Worm (Caenorhabditis elegans): ENCODE data around the gene srm-4.
A peak's percentile ranks its signal among the peaks of the same experiment; 100 is the strongest.

The srm-4 gene

ce11 chrV:14319101-14319781 is 14.0 kb upstream of the srm-4 start, which contains the start of gene F47B8.13:
TSS of gene F47B8.13 (minus strand) at chrV:14319731.
- TF ChIP-seq sem-4 (tag; optimal IDR thresholded peaks at IDR 0.05) (no peak), ceh-82 (tag; optimal IDR thresholded peaks at IDR 0.05) (no peak), skn-1 (tag; optimal IDR thresholded peaks at IDR 0.05) (no peak), egl-27 (tag; optimal IDR thresholded peaks at IDR 0.05) (no peak), lin-13 (GFP tag; optimal IDR thresholded peaks at IDR 0.05) (no peak), peb-1 (tag; optimal IDR thresholded peaks at IDR 0.05) (no peak), blmp-1 (tag; optimal IDR thresholded peaks at IDR 0.05; ENCODE audit: insufficient read depth) (no peak), mab-5 (tag; optimal IDR thresholded peaks at IDR 0.05) (no peak), snpc-4 (tag; optimal IDR thresholded peaks at IDR 0.05) (no peak), Y55F3AM.14 (GFP tag; optimal IDR thresholded peaks at IDR 0.05) (no peak), lsy-2 (tag; optimal IDR thresholded peaks at IDR 0.05) (no peak), nhr-23 (tag; optimal IDR thresholded peaks at IDR 0.05) (no peak), unc-55 (GFP tag; optimal IDR thresholded peaks at IDR 0.05) (no peak), nhr-21 (tag; optimal IDR thresholded peaks at IDR 0.05) (no peak), ztf-4 (tag; optimal IDR thresholded peaks at IDR 0.05) (no peak), mdl-1 (tag; optimal IDR thresholded peaks at IDR 0.05) (no peak), elt-3 (tag; optimal IDR thresholded peaks at IDR 0.05) (no peak), elt-1 (tag; optimal IDR thresholded peaks at IDR 0.05) (no peak)

- TF ChIP-seq aly-2 (tag; optimal IDR thresholded peaks at IDR 0.05) (no peak), lin-13 (GFP tag; optimal IDR thresholded peaks at IDR 0.05) (no peak), nhr-23 (tag; optimal IDR thresholded peaks at IDR 0.05) (no peak), sem-4 (tag; optimal IDR thresholded peaks at IDR 0.05) (no peak), sma-9 (GFP tag; optimal IDR thresholded peaks at IDR 0.05) (no peak), sma-9 (tag; optimal IDR thresholded peaks at IDR 0.05) (no peak), nhr-10 (tag; optimal IDR thresholded peaks at IDR 0.05) (no peak), zag-1 (tag; optimal IDR thresholded peaks at IDR 0.05) (no peak)
These were observed 13.0 kb upstream of the srm-4 start, which contains the start of gene F47B8.14 for ce11 chrV:14320246-14320645. TSS of gene F47B8.14 (plus strand) at chrV:14320546.

- TF ChIP-seq Y55F3AM.14 (GFP tag; optimal IDR thresholded peaks at IDR 0.05) (peak; percentile 11), crh-2 (tag; optimal IDR thresholded peaks at IDR 0.05) (no peak), lsy-2 (tag; optimal IDR thresholded peaks at IDR 0.05) (no peak)
These were observed 12.4 kb upstream of the srm-4 start for ce11 chrV:14320730-14321319.

ce11 chrV:14322743-14323142 is 10.5 kb upstream of the srm-4 start, which contains the start of gene F47B8.3:
TSS of gene F47B8.3 (minus strand) at chrV:14323003.
- TF ChIP-seq F13H6.1 (tag; optimal IDR thresholded peaks at IDR 0.05) (peak; percentile 15), unc-55 (GFP tag; optimal IDR thresholded peaks at IDR 0.05) (peak; percentile 62), nhr-21 (tag; optimal IDR thresholded peaks at IDR 0.05) (no peak), fos-1 (tag; optimal IDR thresholded peaks at IDR 0.05) (peak; percentile 1), lsy-2 (tag; optimal IDR thresholded peaks at IDR 0.05) (peak in 1 of 2 experiments; percentile 62), crh-2 (tag; optimal IDR thresholded peaks at IDR 0.05) (peak; percentile 56), sma-3 (GFP tag; optimal IDR thresholded peaks at IDR 0.05) (no peak), sem-4 (tag; optimal IDR thresholded peaks at IDR 0.05) (peak; percentile 25), ama-1 (optimal IDR thresholded peaks at IDR 0.05) (peak; percentile 59), alr-1 (tag; optimal IDR thresholded peaks at IDR 0.05) (no peak), C34F6.9 (tag; optimal IDR thresholded peaks at IDR 0.05) (peak; percentile 83), snpc-4 (tag; optimal IDR thresholded peaks at IDR 0.05) (peak; percentile 46), lin-13 (GFP tag; optimal IDR thresholded peaks at IDR 0.05) (peak; percentile 25), ztf-4 (tag; optimal IDR thresholded peaks at IDR 0.05) (no peak), nhr-129 (tag; optimal IDR thresholded peaks at IDR 0.05) (peak; percentile 65), nhr-25 (tag; optimal IDR thresholded peaks at IDR 0.05) (peak; percentile 1), mbf-1 (tag; optimal IDR thresholded peaks at IDR 0.05) (no peak), elt-1 (tag; optimal IDR thresholded peaks at IDR 0.05) (no peak), nhr-10 (tag; optimal IDR thresholded peaks at IDR 0.05) (no peak), ztf-1 (GFP tag; conservative IDR thresholded peaks at IDR 0.05) (no peak), ceh-16 (tag; optimal IDR thresholded peaks at IDR 0.05) (no peak), sma-9 (GFP tag; optimal IDR thresholded peaks at IDR 0.05) (peak; percentile 27), sma-9 (tag; optimal IDR thresholded peaks at IDR 0.05) (no peak), aly-2 (tag; optimal IDR thresholded peaks at IDR 0.05) (no peak), R02D3.7 (tag; optimal IDR thresholded peaks at IDR 0.05) (no peak), unc-39 (tag; optimal IDR thresholded peaks at IDR 0.05) (no peak), peb-1 (tag; optimal IDR thresholded peaks at IDR 0.05) (no peak), nhr-23 (tag; optimal IDR thresholded peaks at IDR 0.05) (no peak), gmeb-1 (tag; optimal IDR thresholded peaks at IDR 0.05) (peak; percentile 23)

Measured in whole organism, L2 larva.